Fruit fly (Drosophila melanogaster): ENCODE results near the gene Smn.
A peak's percentile ranks its signal among the peaks of the same experiment; 100 is the strongest.

Smn gene

dm6 chr3L:16581201-16581705 is at the start of gene Smn (continued):
- TF ChIP-seq Hmr (GFP tag; optimal IDR thresholded peaks at IDR 0.05) (peak; percentile 51), Nf-YA (GFP tag; IDR thresholded peaks at IDR 0.05) (no peak), dm (GFP tag; optimal IDR thresholded peaks at IDR 0.05) (peak; percentile 2), salm (tag; optimal IDR thresholded peaks at IDR 0.05) (no peak), CG13296 (GFP tag; optimal IDR thresholded peaks at IDR 0.05) (peak; percentile 27), grau (tag; optimal IDR thresholded peaks at IDR 0.05) (peak; percentile 53), Poxn (GFP tag; IDR thresholded peaks at IDR 0.05) (peak; percentile 46; the same call in 1 of the 2 replicates), CG5245 (GFP tag; optimal IDR thresholded peaks at IDR 0.05) (peak; percentile 2), Atf3 (GFP tag; optimal IDR thresholded peaks at IDR 0.05) (no peak), pfk (GFP tag; optimal IDR thresholded peaks at IDR 0.05) (no peak), CG9215 (GFP tag; IDR thresholded peaks at IDR 0.05) (0 out of 2 replicates have a peak, but pooled peaks have one; percentile 34), lbe (GFP tag; optimal IDR thresholded peaks at IDR 0.05) (peak; percentile 61), CG33213 (GFP tag; optimal IDR thresholded peaks at IDR 0.05) (peak; percentile 43), nerfin-2 (GFP tag; IDR thresholded peaks at IDR 0.05; ENCODE audit: partially characterized antibody) (peak; percentile 89), CG18476 (GFP tag; optimal IDR thresholded peaks at IDR 0.05) (peak; percentile 18), CG12155 (GFP tag; optimal IDR thresholded peaks at IDR 0.05) (peak; percentile 60), CG10431 (GFP tag; optimal IDR thresholded peaks at IDR 0.05) (no peak), CG13894 (tag; optimal IDR thresholded peaks at IDR 0.05) (peak; percentile 27), zf30C (GFP tag; optimal IDR thresholded peaks at IDR 0.05) (no peak), CG12659 (GFP tag; optimal IDR thresholded peaks at IDR 0.05) (peak; percentile 81), ssp (GFP tag; IDR thresholded peaks at IDR 0.05) (peak; percentile 36; the same call in 1 of the 2 replicates), CG11456 (GFP tag; IDR thresholded peaks at IDR 0.05) (no peak), gfzf (GFP tag; optimal IDR thresholded peaks at IDR 0.05) (peak; percentile 22), CG10209 (GFP tag; optimal IDR thresholded peaks at IDR 0.05) (peak; percentile 24), Doc3 (GFP tag; IDR thresholded peaks at IDR 0.05; ENCODE audit: partially characterized antibody) (peak; percentile 81), wek (GFP tag; optimal IDR thresholded peaks at IDR 0.05) (no peak), sens (GFP tag) (peak; percentile 90)

- TF ChIP-seq peb (GFP tag; IDR thresholded peaks at IDR 0.05): no peak
- TF ChIP-seq eve (GFP tag; optimal IDR thresholded peaks at IDR 0.05): no peak
- no peak for TF ChIP-seq D19A (tag; optimal IDR thresholded peaks at IDR 0.05)
- TF ChIP-seq CG4282 (GFP tag; optimal IDR thresholded peaks at IDR 0.05): no peak
- TF ChIP-seq CG18011 (GFP tag; optimal IDR thresholded peaks at IDR 0.05): no peak
- TF ChIP-seq CG7987 (GFP tag; optimal IDR thresholded peaks at IDR 0.05): no peak
- no peak for TF ChIP-seq CG11695 (GFP tag; IDR thresholded peaks at IDR 0.05)
- no peak for TF ChIP-seq gcm (GFP tag; optimal IDR thresholded peaks at IDR 0.05)
- no peak for TF ChIP-seq Vsx1 (GFP tag; optimal IDR thresholded peaks at IDR 0.05)
- no peak for TF ChIP-seq Dip2 (GFP tag; IDR thresholded peaks at IDR 0.05)
- TF ChIP-seq Opbp (GFP tag; IDR thresholded peaks at IDR 0.05; ENCODE audit: partially characterized antibody): no peak
- TF ChIP-seq CG17385 (GFP tag; optimal IDR thresholded peaks at IDR 0.05): no peak
- TF ChIP-seq Doc2 (GFP tag; IDR thresholded peaks at IDR 0.05): no peak
These were observed 48.4 kb upstream of the Smn start for dm6 chr3L:16629793-16630192.

Data from whole organism, embryonic.